Fruit fly (Drosophila melanogaster): Measurements from ENCODE around the gene ais.

ais gene

dm6 chr3L:17804511-17804910 is at the start of gene ais (continued):
- no peak for TF ChIP-seq Dek (tag; optimal IDR thresholded peaks at IDR 0.05)
- no peak for TF ChIP-seq C15 (GFP tag; IDR thresholded peaks at IDR 0.05)
- TF ChIP-seq CG2120 (GFP tag; optimal IDR thresholded peaks at IDR 0.05) = peak; percentile 50
- TF ChIP-seq sqz (GFP tag; optimal IDR thresholded peaks at IDR 0.05) = no peak
- TF ChIP-seq Ets65A (GFP tag) = no peak
- no peak for TF ChIP-seq Usf (GFP tag; optimal IDR thresholded peaks at IDR 0.05)
- no peak for TF ChIP-seq gsb-n (tag; optimal IDR thresholded peaks at IDR 0.05)
- no peak for TF ChIP-seq pum (GFP tag; optimal IDR thresholded peaks at IDR 0.05)
- no peak for TF ChIP-seq CG17829 (tag; optimal IDR thresholded peaks at IDR 0.05)
- no peak for TF ChIP-seq CG7987 (GFP tag; optimal IDR thresholded peaks at IDR 0.05)
- no peak for TF ChIP-seq HHEX (GFP tag; optimal IDR thresholded peaks at IDR 0.05)
- no peak for TF ChIP-seq vfl (GFP tag; optimal IDR thresholded peaks at IDR 0.05)
- TF ChIP-seq ara (GFP tag; IDR thresholded peaks at IDR 0.05) = no peak
- TF ChIP-seq en (GFP tag; optimal IDR thresholded peaks at IDR 0.05) = no peak
- no peak for TF ChIP-seq CG6765 (GFP tag; optimal IDR thresholded peaks at IDR 0.05)
- no peak for TF ChIP-seq Mes4 (GFP tag; optimal IDR thresholded peaks at IDR 0.05)
- TF ChIP-seq Gsc (GFP tag; IDR thresholded peaks at IDR 0.05) = no peak
- peak; percentile 61 for TF ChIP-seq sens (GFP tag)
- peak; percentile 22 for TF ChIP-seq PHDP (tag; optimal IDR thresholded peaks at IDR 0.05)
- no peak for TF ChIP-seq kay (GFP tag; optimal IDR thresholded peaks at IDR 0.05)
- TF ChIP-seq Aef1 (GFP tag; IDR thresholded peaks at IDR 0.05) = no peak
- no peak for TF ChIP-seq CTCF (GFP tag; optimal IDR thresholded peaks at IDR 0.05)
- TF ChIP-seq twi (tag; optimal IDR thresholded peaks at IDR 0.05) = no peak
- TF ChIP-seq CG13424 (tag; optimal IDR thresholded peaks at IDR 0.05) = peak; percentile 32
- 0 out of 4 replicates have a peak, but pooled peaks have one; percentile 30 for TF ChIP-seq chinmo (GFP tag; IDR thresholded peaks at IDR 0.05; ENCODE audit: partially characterized antibody)
- no peak for TF ChIP-seq Elba2 (GFP tag; optimal IDR thresholded peaks at IDR 0.05)
- no peak for TF ChIP-seq CG11723 (GFP tag; optimal IDR thresholded peaks at IDR 0.05)
- no peak for TF ChIP-seq CG12299 (tag; optimal IDR thresholded peaks at IDR 0.05)
- TF ChIP-seq CG8944 (GFP tag; optimal IDR thresholded peaks at IDR 0.05) = no peak
- TF ChIP-seq CG9797 (GFP tag; optimal IDR thresholded peaks at IDR 0.05) = no peak
- no peak for TF ChIP-seq CG7357 (GFP tag; IDR thresholded peaks at IDR 0.05)
- 0 out of 3 replicates have a peak, but pooled peaks have one; percentile 9 for TF ChIP-seq CG16813 (GFP tag; IDR thresholded peaks at IDR 0.05; ENCODE audit: partially characterized antibody)
- TF ChIP-seq ATbp (GFP tag; optimal IDR thresholded peaks at IDR 0.05) = no peak
- TF ChIP-seq Xbp1 (GFP tag; optimal IDR thresholded peaks at IDR 0.05) = peak; percentile 34
- no peak for TF ChIP-seq rib (GFP tag; IDR thresholded peaks at IDR 0.05)
- no peak for TF ChIP-seq dysf (GFP tag; IDR thresholded peaks at IDR 0.05)
- TF ChIP-seq CG10431 (GFP tag; optimal IDR thresholded peaks at IDR 0.05) = no peak
- TF ChIP-seq fd3F (GFP tag; optimal IDR thresholded peaks at IDR 0.05) = no peak
- no peak for TF ChIP-seq Nf-YA (GFP tag; IDR thresholded peaks at IDR 0.05)
- no peak for TF ChIP-seq CG8478 (optimal IDR thresholded peaks at IDR 0.05)
- no peak for TF ChIP-seq pita (GFP tag; optimal IDR thresholded peaks at IDR 0.05)
- TF ChIP-seq CG1832 (GFP tag; optimal IDR thresholded peaks at IDR 0.05) = no peak
- TF ChIP-seq CrebB (tag; optimal IDR thresholded peaks at IDR 0.05) = no peak
- no peak for TF ChIP-seq Mad (GFP tag; optimal IDR thresholded peaks at IDR 0.05)
- TF ChIP-seq CG6791 (GFP tag; IDR thresholded peaks at IDR 0.05; ENCODE audit: partially characterized antibody) = no peak
- no peak for TF ChIP-seq CG34224 (GFP tag; IDR thresholded peaks at IDR 0.05; ENCODE audit: partially characterized antibody)
- no peak for TF ChIP-seq CG14441 (GFP tag; IDR thresholded peaks at IDR 0.05)
- TF ChIP-seq stwl (tag; optimal IDR thresholded peaks at IDR 0.05) = peak; percentile 63
- no peak for TF ChIP-seq run (tag; optimal IDR thresholded peaks at IDR 0.05)
- no peak for TF ChIP-seq CG4730 (GFP tag; IDR thresholded peaks at IDR 0.05)
- no peak for TF ChIP-seq unc-4 (GFP tag; IDR thresholded peaks at IDR 0.05; ENCODE audit: partially characterized antibody)
- TF ChIP-seq CG33557 (GFP tag; optimal IDR thresholded peaks at IDR 0.05) = no peak
- no peak for TF ChIP-seq gcm2 (GFP tag; optimal IDR thresholded peaks at IDR 0.05)

All from whole organism, embryonic.